Worm (Caenorhabditis elegans): Measurements from ENCODE around the gene gex-5.
"Not testable (repeated sequence)": the region's sequence is repeated elsewhere in the genome, so short reads cannot be mapped to it uniquely, and the experiment has no call there.

gex-5 gene

ce11 chrIII:4781937-4782576 is at the start of gene gex-5, which contains the start of gene C38D4.10:
gex-5 (minus strand) TSS chrIII:4781987.
C38D4.10 (plus strand) TSS chrIII:4782526.
- TF ChIP-seq unc-62 (GFP tag; optimal IDR thresholded peaks at IDR 0.05): not testable (repeated sequence)

ce11 chrIII:4830207-4830606 is 48.4 kb upstream of the gex-5 start, which contains the start of gene nspd-9:
nspd-9 (minus strand) TSS chrIII:4830307.
- no peak for TF ChIP-seq unc-62 (GFP tag; optimal IDR thresholded peaks at IDR 0.05)

ce11 chrIII:4829440-4829839 is 47.7 kb upstream of the gex-5 start, which contains the start of gene F26A1.9:
F26A1.9 (minus strand) TSS chrIII:4829540.
- no peak for TF ChIP-seq unc-62 (GFP tag; optimal IDR thresholded peaks at IDR 0.05)

- no peak for TF ChIP-seq unc-62 (GFP tag; optimal IDR thresholded peaks at IDR 0.05)
These were observed 44.8 kb upstream of the gex-5 start, which contains the start of gene F26A1.3 for ce11 chrIII:4826606-4827005. F26A1.3 (plus strand) TSS chrIII:4826906.

ce11 chrIII:4822140-4822539 is 40.4 kb upstream of the gex-5 start, which contains the start of gene F26A1.8:
F26A1.8 (minus strand) TSS chrIII:4822240.
- TF ChIP-seq unc-62 (GFP tag; optimal IDR thresholded peaks at IDR 0.05): no peak

- no peak for TF ChIP-seq unc-62 (GFP tag; optimal IDR thresholded peaks at IDR 0.05)
These were observed 38.1 kb upstream of the gex-5 start, which contains the start of gene F26A1.7 for ce11 chrIII:4819843-4820242. F26A1.7 (minus strand) TSS chrIII:4819943.

ce11 chrIII:4817240-4817639 is 35.5 kb upstream of the gex-5 start, which contains the start of gene F26A1.4:
F26A1.4 (plus strand) TSS chrIII:4817540.
- no peak for TF ChIP-seq unc-62 (GFP tag; optimal IDR thresholded peaks at IDR 0.05)

ce11 chrIII:4814730-4815129 is 32.9 kb upstream of the gex-5 start, which contains the start of gene arl-6:
arl-6 (minus strand) TSS chrIII:4814830.
- TF ChIP-seq unc-62 (GFP tag; optimal IDR thresholded peaks at IDR 0.05): no peak

- TF ChIP-seq unc-62 (GFP tag; optimal IDR thresholded peaks at IDR 0.05): no peak
These were observed 29.4 kb upstream of the gex-5 start, which contains the start of gene C38D4.7 for ce11 chrIII:4811195-4811594. C38D4.7 (minus strand) TSS chrIII:4811295.

- TF ChIP-seq unc-62 (GFP tag; optimal IDR thresholded peaks at IDR 0.05): no peak
These were observed 27.9 kb upstream of the gex-5 start, which contains the start of gene pal-1 for ce11 chrIII:4809526-4810153. pal-1 (minus strand) TSS chrIII:4809576.

ce11 chrIII:4808089-4808488 is 26.3 kb upstream of the gex-5 start:
- no peak for TF ChIP-seq unc-62 (GFP tag; optimal IDR thresholded peaks at IDR 0.05)

ce11 chrIII:4806345-4806744 is 24.6 kb upstream of the gex-5 start:
- no peak for TF ChIP-seq unc-62 (GFP tag; optimal IDR thresholded peaks at IDR 0.05)

ce11 chrIII:4802707-4803106 is 20.9 kb upstream of the gex-5 start, which contains the start of gene metl-5:
metl-5 (plus strand) TSS chrIII:4803007.
- TF ChIP-seq unc-62 (GFP tag; optimal IDR thresholded peaks at IDR 0.05): no peak

ce11 chrIII:4796536-4796935 is 14.7 kb upstream of the gex-5 start, which contains the start of gene tag-325:
tag-325 (plus strand) TSS chrIII:4796836.
- TF ChIP-seq unc-62 (GFP tag; optimal IDR thresholded peaks at IDR 0.05): no peak

ce11 chrIII:4796039-4796438 is 14.3 kb upstream of the gex-5 start:
- TF ChIP-seq unc-62 (GFP tag; optimal IDR thresholded peaks at IDR 0.05): no peak

- TF ChIP-seq unc-62 (GFP tag; optimal IDR thresholded peaks at IDR 0.05): no peak
These were observed 10.9 kb upstream of the gex-5 start, which contains the start of gene mip-1 for ce11 chrIII:4792560-4793136. mip-1 (plus strand) TSS chrIII:4793086.
